Worm (Caenorhabditis elegans) whole organism, dauer: Measurements from ENCODE around the gene Y50D7A.3.

Experiments used
- unc-62 ChIP-seq: sonication (generic microtip); optimal IDR thresholded peaks from 2 replicates; lab custom pipeline; 2017; ENCODE audit warnings: missing biosample characterization, missing genetic modification reagents, missing genetic modification characterization

The Y50D7A.3 gene

DNA sequence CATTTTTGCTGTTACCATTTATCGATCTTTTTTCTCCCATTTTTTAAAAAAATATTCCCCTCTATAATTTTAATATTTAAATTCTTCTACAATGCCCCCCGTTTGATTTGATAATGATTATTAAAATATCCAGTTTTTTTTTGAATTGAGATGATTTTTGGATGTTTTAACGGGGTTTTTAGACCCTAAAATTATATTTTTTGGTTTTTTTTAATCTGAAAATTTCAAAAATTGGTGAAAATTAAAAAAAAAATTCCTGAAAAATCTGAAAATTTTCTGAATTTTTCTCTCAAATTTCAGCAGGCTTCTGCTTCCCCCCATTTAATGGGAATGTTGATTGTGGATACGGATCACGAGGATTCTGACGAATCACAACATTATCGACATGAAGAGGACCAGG lies at the start of gene Y50D7A.3:
Gene Y50D7A.3, plus strand, starts transcription at position 301 of the 400 bp plus-strand sequence.
- TF ChIP-seq unc-62 (GFP tag; lab: Kevin White, UChicago), result no peak

DNA sequence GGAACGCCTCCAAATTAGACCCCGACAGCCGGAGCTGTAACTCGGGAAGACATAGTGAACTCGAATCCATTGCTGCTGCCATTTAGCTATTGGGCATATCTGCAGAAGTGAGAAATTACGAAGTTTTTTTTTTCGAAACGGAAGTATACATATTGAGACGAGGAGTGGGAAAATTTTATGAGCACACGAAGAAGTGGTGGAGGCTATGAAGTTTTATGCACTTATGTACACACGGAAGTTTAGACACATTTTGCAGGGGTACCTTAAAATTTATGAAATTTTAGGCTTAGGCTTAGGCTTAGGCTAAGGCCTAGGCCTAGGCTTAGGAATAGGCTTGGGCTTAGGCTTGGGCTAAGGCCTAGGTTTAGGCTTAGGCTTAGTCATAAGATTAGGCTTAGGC lies 47.3 kb upstream of the Y50D7A.3 start, which contains the start of gene W10C4.1:
Gene W10C4.1, minus strand, starts transcription at position 101 of the 400 bp plus-strand sequence.
- TF ChIP-seq unc-62 (GFP tag; lab: Kevin White, UChicago), result no peak

DNA sequence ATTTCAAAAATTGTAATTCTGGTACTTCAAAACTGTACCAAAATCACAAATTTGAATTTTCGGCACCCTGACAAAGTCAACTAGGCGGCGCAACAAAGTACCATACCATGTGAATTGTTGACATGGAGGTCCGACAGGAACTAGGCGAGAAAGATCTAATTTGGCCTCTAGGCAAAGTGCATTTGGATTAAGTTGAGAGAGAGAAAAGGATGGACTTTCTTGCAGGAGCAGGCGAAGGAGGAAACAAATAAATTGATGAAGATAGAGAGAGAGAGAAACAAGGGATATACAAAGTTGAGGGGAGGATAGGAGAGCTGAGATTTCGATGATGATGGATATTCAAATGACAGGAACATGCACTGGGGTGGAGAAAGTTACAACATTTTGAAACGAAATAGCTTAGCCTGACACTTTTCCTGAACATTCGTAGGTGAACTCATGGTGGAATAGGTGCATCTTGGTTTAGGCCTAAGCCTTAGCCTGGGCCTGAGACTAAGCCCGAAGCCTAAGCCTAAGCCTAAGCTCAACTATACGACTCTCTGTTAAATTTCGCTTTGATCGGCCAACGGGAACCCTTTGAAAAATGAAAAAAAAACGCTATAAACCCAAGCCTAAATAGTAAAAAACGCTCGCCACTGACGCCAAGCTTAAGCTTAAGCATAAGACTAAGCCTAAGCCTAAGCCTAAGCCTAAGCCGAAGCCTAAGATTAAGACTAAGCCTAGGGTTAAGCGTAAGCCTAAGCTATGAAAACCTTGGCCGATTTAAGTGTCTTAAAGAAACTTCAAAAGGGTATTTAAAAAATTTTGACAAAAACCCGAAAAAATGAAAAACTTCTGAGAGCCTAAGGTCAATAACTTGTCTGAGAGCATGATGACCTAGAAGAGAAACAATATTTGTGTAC lies 45.3 kb upstream of the Y50D7A.3 start:
- no peak for TF ChIP-seq unc-62 (GFP tag; lab: Kevin White, UChicago)

DNA sequence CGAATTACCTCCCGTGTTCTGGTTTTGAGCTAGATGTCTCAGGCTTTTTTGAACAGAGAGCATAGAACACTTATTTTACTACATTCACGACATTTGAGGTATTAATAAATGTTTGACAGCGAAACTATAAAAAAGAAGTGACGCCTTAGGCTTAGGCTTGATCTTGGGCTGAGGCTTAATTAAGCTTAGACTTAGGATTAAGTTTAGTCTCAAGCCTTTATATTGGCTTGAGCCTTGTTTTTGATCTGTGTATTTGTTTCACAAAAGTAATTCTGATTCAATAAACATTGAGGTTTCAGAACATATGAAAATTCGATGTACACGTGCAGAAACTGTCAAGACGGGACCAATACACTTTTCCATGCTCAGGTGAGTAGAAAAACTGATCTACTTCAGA lies 44.6 kb upstream of the Y50D7A.3 start, which contains the start of gene klp-20:
Gene klp-20, plus strand, starts transcription at position 298 of the 397 bp plus-strand sequence.
- no peak for TF ChIP-seq unc-62 (GFP tag; lab: Kevin White, UChicago)

DNA sequence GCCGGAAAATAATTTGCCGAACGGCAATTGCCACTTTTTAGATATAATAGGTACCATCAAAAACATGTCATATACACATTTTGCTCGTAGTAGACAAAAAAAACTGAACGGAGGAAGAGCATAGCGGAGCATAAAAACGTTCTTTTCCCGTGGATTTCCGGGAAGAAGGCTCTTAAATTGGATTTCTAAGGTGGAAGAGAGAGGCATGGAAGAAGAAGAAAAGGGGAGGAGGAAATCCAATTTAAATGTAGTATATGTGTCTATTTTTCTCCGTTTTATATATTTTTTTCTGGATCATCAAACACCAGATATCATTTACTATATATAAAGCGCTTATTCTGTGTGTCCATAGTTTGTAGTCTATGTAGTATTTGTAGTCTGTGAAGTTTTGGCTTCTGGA lies 42.9 kb upstream of the Y50D7A.3 start:
- no peak for TF ChIP-seq unc-62 (GFP tag; lab: Kevin White, UChicago)

DNA sequence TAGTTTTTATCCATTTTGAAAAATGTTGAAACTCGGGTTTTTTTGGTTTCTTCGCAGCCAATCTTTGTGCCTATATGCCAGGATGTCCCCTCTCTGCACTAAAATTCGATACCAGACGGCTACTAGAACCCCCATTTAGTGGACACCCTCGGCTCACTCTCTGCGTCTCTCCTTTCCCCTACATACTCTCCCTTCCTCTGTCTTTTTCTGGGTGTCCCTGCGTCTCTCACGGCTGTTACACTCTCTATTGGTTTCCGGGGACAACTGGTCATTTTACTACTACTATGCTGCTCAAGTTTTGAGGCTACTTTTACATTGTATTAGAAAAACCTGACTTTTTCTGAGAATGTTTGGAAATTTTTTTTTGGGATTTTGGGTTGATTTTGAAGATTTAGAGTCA lies 34.0 kb upstream of the Y50D7A.3 start:
- no peak for TF ChIP-seq unc-62 (GFP tag; lab: Kevin White, UChicago)

DNA sequence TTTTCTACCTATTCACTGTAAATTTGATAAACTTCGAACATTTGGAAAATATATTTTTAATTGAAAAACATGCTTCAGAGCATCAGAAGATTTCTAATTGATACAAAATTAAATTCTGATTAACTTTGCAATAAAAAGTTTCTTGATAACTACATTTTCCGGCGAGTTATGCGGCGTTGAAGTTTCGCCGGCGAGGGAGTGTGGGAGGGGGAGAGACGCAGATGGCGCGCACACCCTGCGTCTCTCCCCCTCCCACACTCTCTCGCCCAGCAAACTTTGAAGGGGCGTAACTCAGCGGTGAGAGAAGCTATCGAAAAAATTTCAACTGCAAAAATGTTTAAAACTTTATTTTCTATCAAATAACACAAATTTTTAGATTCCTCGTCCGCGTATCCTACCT lies 31.8 kb upstream of the Y50D7A.3 start:
- no peak for TF ChIP-seq unc-62 (GFP tag; lab: Kevin White, UChicago)

DNA sequence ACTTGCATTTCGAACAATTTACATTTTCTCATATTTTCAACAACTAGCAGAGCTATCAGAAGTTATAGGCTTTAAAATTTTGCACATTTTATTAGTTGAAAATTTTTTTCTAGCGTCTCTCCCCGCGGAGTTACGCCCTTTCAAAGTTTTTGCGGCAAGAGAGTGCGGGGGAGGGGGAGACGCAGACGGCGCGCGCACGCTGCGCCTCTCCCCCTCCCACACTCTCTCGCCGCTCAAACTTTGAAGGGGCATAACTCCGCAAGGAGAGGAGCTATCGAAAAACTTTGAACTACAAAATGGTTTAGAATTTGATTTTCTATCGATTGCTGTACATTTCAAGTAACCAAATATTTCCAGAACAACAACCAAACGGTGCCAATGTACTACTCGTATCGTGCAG lies 27.3 kb upstream of the Y50D7A.3 start:
- no peak for TF ChIP-seq unc-62 (GFP tag; lab: Kevin White, UChicago)

DNA sequence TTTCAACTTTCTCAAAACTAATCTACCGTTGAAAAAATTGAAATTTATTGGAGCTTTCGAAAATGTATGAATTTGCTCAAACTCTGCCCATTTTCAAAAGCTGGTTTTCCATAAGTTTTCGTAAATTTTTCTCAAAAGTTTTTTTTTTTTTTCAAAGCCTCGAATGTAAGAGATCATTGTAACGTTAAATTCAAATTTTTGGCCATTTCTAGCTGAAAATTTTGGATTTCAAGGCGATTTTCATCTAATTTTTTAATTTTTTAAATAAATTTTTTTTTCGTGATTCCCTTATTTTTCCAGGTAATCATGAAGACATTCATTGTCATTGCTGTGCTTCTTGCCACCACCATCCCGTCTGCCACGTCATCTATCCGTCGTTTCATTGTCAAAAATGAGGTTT lies 24.2 kb upstream of the Y50D7A.3 start, which contains the start of gene hpo-38:
Gene hpo-38, plus strand, starts transcription at position 301 of the 400 bp plus-strand sequence.
- TF ChIP-seq unc-62 (GFP tag; lab: Kevin White, UChicago), result no peak

DNA sequence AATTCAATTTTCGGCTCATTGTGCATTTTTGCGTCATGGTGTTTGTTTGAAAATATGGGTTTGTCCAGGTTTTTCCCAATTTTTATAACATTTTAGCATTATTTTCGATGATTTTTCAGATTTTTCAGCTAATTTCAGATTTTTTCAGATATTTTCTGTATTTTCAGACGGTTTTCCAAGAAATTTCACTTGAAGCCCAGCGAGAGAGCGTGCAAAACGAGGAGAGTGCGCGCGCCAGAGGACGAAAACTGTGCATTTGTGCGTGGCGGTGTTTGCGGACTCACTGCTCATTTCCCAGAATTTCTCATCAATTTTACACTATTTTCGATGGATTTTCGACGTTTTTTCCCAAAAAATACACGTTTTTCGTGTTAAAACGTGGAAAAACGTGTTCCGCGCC lies 19.2 kb upstream of the Y50D7A.3 start:
- no peak for TF ChIP-seq unc-62 (GFP tag; lab: Kevin White, UChicago)

DNA sequence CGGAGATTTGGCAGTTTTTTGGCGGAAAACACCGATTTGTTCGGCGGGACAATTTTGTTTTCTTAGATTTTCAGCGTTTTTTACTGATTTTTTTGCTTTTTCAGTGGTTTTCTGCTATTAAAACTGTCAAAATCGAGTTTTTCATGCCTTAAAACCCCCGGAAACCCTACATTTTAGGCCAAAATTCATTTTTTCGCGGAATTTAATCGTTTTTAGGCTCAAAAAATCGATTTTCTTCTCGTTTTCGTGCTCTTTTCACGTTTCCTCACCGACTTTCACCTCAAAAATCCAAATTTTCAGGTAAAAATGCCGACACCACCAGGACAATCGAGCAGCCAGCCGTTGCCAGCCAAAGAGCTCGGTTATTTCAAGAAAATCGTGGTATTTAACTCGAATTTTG lies 18.8 kb upstream of the Y50D7A.3 start, which contains the start of gene hpo-29:
Gene hpo-29, plus strand, starts transcription at position 301 of the 400 bp plus-strand sequence.
- no peak for TF ChIP-seq unc-62 (GFP tag; lab: Kevin White, UChicago)

DNA sequence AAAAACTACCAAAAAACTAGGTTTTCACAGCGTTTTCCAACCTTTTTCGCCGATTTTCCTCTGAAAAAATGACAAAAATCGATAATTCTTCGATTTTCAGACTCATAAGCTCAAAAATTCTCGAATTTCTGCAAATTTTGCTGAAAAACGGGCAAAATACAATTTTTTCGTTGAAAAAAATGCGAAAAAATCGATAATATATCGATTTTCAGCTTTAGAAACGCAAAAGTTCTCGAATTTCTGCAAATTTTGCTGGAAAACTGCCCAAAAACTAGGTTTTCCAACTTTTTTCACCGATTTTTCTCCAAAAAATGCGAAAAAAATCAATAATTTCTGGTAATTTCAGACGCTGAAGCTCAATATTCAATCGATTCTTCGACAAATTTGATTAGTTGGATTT lies 2.9 kb upstream of the Y50D7A.3 start:
- no peak for TF ChIP-seq unc-62 (GFP tag; lab: Kevin White, UChicago)

DNA sequence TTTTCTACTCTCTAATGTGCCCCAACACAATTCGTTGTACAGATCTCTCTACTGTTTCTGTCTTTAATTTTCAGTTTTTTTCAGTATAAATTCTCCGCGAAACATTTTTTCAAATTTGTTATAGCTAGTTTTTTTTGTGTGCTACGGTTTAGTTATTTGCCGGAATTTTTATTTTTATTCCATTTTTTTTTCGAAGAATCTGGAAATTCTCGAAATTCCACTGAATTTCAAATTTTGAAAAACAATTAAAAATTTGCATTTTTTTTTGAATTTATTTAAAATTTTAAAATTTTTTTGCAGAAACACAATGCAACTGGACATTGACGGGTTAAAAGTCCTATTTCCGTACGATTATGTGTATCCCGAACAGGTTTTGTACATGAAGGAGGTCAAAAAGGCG lies 10.5 kb downstream of the Y50D7A.3 start, which contains the start of gene xpd-1:
Gene xpd-1, plus strand, starts transcription at position 301 of the 400 bp plus-strand sequence.
- TF ChIP-seq unc-62 (GFP tag; lab: Kevin White, UChicago), result no peak

DNA sequence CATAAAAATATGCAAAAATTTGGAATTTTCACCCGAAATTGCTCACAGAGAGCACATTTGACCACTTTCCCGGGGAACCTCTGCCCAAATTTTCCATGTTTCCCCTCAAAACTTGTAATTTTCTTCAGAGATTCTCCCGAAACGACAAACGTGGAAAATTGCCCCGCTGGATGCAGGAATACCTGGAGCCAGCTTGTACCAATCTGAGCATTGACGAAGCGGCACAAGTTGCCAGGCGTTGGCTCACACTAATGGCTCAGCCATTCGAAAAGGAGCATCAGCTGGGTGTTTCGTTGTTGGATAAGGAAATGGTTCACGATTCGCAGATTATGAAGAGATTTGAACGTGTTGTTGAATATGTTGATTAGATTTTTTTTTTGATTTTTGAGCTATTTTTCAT lies 28.2 kb downstream of the Y50D7A.3 start:
- TF ChIP-seq unc-62 (GFP tag; lab: Kevin White, UChicago), result no peak

DNA sequence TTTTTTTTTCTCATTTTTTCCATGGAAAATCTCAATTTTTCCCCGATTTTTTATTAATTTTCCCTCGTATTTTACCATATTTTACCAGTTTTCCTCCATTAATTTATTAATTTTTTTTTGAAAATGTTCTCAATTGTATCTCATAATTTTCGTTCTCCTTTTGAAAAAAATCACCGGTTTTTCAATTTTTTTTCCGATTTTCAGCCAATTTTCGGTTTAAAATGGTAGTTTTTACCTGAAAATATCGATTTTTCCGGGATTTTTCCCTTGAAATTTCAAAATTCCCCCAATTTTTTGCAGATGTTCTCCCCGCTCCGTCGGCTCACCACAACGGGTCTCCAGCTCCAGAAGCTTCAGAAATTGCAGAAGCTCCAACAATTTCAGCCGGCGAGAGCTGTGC lies 29.5 kb downstream of the Y50D7A.3 start, which contains the start of gene taco-1:
Gene taco-1, plus strand, starts transcription at position 301 of the 400 bp plus-strand sequence.
- no peak for TF ChIP-seq unc-62 (GFP tag; lab: Kevin White, UChicago)

DNA sequence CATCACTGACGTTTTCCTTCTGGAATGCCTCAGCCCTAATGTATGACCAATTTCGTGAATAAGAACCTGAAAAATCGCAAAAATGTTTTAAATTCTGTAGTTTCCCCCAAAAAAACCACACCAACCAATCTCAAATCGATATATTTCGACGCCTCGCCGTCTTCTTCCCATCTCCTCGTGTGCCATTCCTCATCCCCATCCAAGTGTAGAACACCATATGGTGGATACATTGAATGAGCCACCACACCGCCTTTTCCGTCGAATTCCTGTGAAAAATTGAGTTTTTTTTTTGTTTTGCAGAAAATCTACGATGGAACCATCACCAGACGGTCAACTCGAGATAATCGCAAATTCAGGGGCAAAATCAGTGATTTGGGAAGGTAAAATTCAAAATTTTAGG lies 38.0 kb downstream of the Y50D7A.3 start, which contains the start of gene Y50D7A.1:
Gene Y50D7A.1, plus strand, starts transcription at position 301 of the 400 bp plus-strand sequence.
- no peak for TF ChIP-seq unc-62 (GFP tag; lab: Kevin White, UChicago)
